Worm (Caenorhabditis elegans) whole organism, late embryonic: ENCODE results near the gene pmt-1.
A peak's percentile ranks its signal among the peaks of the same experiment; 100 is the strongest.

Experiments
- C38D4.7 ChIP-seq: fragments of 200-800 bp; sonication (Bioruptor generic); optimal IDR thresholded peaks from 2 replicates; lab custom pipeline; 2018; ENCODE audit warnings: mild to moderate bottlenecking, missing genetic modification characterization, moderate library complexity, missing compliant biosample characterization
- F13H6.1 ChIP-seq: sonication (generic microtip); optimal IDR thresholded peaks from 2 replicates; lab custom pipeline; 2016; ENCODE audit warnings: missing genetic modification characterization, missing compliant biosample characterization
- K02D7.2 ChIP-seq: sonication (generic microtip); optimal IDR thresholded peaks from 2 replicates; lab custom pipeline; 2017; ENCODE audit warnings: mild to moderate bottlenecking, missing genetic modification characterization, missing compliant biosample characterization
- K09A11.1 ChIP-seq: sonication (generic microtip); optimal IDR thresholded peaks from 2 replicates; lab custom pipeline; 2017; ENCODE audit warnings: antibody characterized with exemption, mild to moderate bottlenecking, missing genetic modification characterization, missing compliant biosample characterization; ENCODE audit not compliant: insufficient read depth
- Y22D7AL.16 ChIP-seq: sonication (generic microtip); optimal IDR thresholded peaks from 2 replicates; lab custom pipeline; 2016; ENCODE audit warnings: missing genetic modification characterization, missing compliant biosample characterization
- ahr-1 ChIP-seq: sonication (generic microtip); optimal IDR thresholded peaks from 2 replicates; lab custom pipeline; 2016; ENCODE audit warnings: missing genetic modification characterization, missing compliant biosample characterization
- ceh-14 ChIP-seq: sonication (generic microtip); optimal IDR thresholded peaks from 2 replicates; lab custom pipeline; 2016; ENCODE audit warnings: missing genotype, missing genetic modification characterization, missing compliant biosample characterization
- ceh-19 ChIP-seq: fragments of 200-800 bp; sonication (Bioruptor generic); optimal IDR thresholded peaks from 2 replicates; lab custom pipeline; 2018; ENCODE audit warnings: mild to moderate bottlenecking, missing genetic modification characterization, missing compliant biosample characterization
- ceh-2 ChIP-seq: sonication (generic microtip); optimal IDR thresholded peaks from 2 replicates; lab custom pipeline; 2016; ENCODE audit warnings: missing genotype, missing genetic modification characterization, missing compliant biosample characterization
- ceh-34 ChIP-seq: sonication (generic microtip); optimal IDR thresholded peaks from 2 replicates; lab custom pipeline; 2016; ENCODE audit warnings: mild to moderate bottlenecking, missing genetic modification characterization, missing compliant biosample characterization
- ceh-45 ChIP-seq: fragments of 200-800 bp; sonication (Bioruptor generic); IDR thresholded peaks from 2 replicates; pipeline ENCODE4 v1.3.6; 2022; ENCODE audit warnings: missing genetic modification reagents, missing genetic modification characterization, missing compliant biosample characterization
- ceh-6 ChIP-seq: fragments of 200-800 bp; sonication (Bioruptor generic); optimal IDR thresholded peaks from 2 replicates; lab custom pipeline; 2018; ENCODE audit warnings: mild to moderate bottlenecking, missing genetic modification characterization, missing compliant biosample characterization
- che-1 ChIP-seq: sonication (generic microtip); optimal IDR thresholded peaks from 2 replicates; lab custom pipeline; 2016; ENCODE audit warnings: mild to moderate bottlenecking, missing genetic modification characterization, missing compliant biosample characterization
- elt-2 ChIP-seq: sonication (generic microtip); optimal IDR thresholded peaks from 2 replicates; lab custom pipeline; 2016; ENCODE audit warnings: missing genetic modification reagents, missing genetic modification characterization, missing compliant biosample characterization
- elt-4 ChIP-seq: sonication (generic microtip); optimal IDR thresholded peaks from 2 replicates; lab custom pipeline; 2016; ENCODE audit warnings: missing genetic modification characterization, missing compliant biosample characterization
- ets-4 ChIP-seq: sonication (generic microtip); optimal IDR thresholded peaks from 2 replicates; lab custom pipeline; 2016; ENCODE audit warnings: missing genetic modification characterization, missing compliant biosample characterization
- eyg-1 ChIP-seq: sonication (generic microtip); optimal IDR thresholded peaks from 2 replicates; lab custom pipeline; 2016; ENCODE audit warnings: missing genotype, missing genetic modification characterization, missing compliant biosample characterization
- fkh-10 ChIP-seq: fragments of 150-350 bp; optimal IDR thresholded peaks from 2 replicates; lab custom pipeline; 2014; ENCODE audit warnings: missing biosample characterization, missing genetic modification reagents, missing genetic modification characterization
- fkh-6 ChIP-seq: sonication (generic microtip); optimal IDR thresholded peaks from 2 replicates; lab custom pipeline; 2016; ENCODE audit warnings: missing genetic modification characterization, missing compliant biosample characterization
- gmeb-2 ChIP-seq: sonication (generic microtip); optimal IDR thresholded peaks from 2 replicates; lab custom pipeline; 2016; ENCODE audit warnings: missing genetic modification characterization, inconsistent platforms, missing compliant biosample characterization
- hlh-13 ChIP-seq: fragments of 200-800 bp; sonication (Bioruptor generic); optimal IDR thresholded peaks from 2 replicates; lab custom pipeline; 2018; ENCODE audit warnings: mild to moderate bottlenecking, missing genetic modification characterization, missing compliant biosample characterization
- hlh-15 ChIP-seq: sonication (generic microtip); optimal IDR thresholded peaks from 2 replicates; lab custom pipeline; 2016; ENCODE audit warnings: missing genetic modification characterization, missing compliant biosample characterization
- hlh-30 ChIP-seq: sonication (generic microtip); optimal IDR thresholded peaks from 2 replicates; lab custom pipeline; 2017; ENCODE audit warnings: antibody characterized with exemption, missing genetic modification characterization, missing compliant biosample characterization; ENCODE audit not compliant: insufficient read depth
- hlh-6 ChIP-seq: sonication (generic microtip); optimal IDR thresholded peaks from 2 replicates; lab custom pipeline; 2016; ENCODE audit warnings: missing genotype, missing genetic modification characterization, missing compliant biosample characterization
- lin-11 ChIP-seq: fragments of 200-800 bp; sonication (Bioruptor generic); optimal IDR thresholded peaks from 2 replicates; lab custom pipeline; 2018; ENCODE audit warnings: mild to moderate bottlenecking, missing genetic modification characterization, missing compliant biosample characterization
- madf-2 ChIP-seq: sonication (generic microtip); optimal IDR thresholded peaks from 2 replicates; lab custom pipeline; 2017; ENCODE audit warnings: missing genetic modification characterization, missing compliant biosample characterization
- mec-3 ChIP-seq: sonication (generic microtip); optimal IDR thresholded peaks from 2 replicates; lab custom pipeline; 2016; ENCODE audit warnings: borderline replicate concordance, missing genetic modification characterization, missing compliant biosample characterization
- nfya-1 ChIP-seq: sonication (generic microtip); optimal IDR thresholded peaks from 2 replicates; lab custom pipeline; 2017; ENCODE audit warnings: missing genetic modification characterization, mild to moderate bottlenecking, missing compliant biosample characterization, antibody characterized with exemption, moderate library complexity
- nhr-11 ChIP-seq: fragments of 150-350 bp; optimal IDR thresholded peaks from 2 replicates; lab custom pipeline; 2014; ENCODE audit warnings: missing biosample characterization, missing genetic modification characterization
- pag-3 ChIP-seq: sonication (generic microtip); optimal IDR thresholded peaks from 2 replicates; lab custom pipeline; 2016; ENCODE audit warnings: missing compliant biosample characterization, missing genetic modification characterization, borderline replicate concordance
- pat-9 ChIP-seq: fragments of 200-800 bp; sonication (Bioruptor generic); optimal IDR thresholded peaks from 2 replicates; lab custom pipeline; 2018; ENCODE audit warnings: mild to moderate bottlenecking, missing genetic modification characterization, moderate library complexity, missing compliant biosample characterization
- pha-2 ChIP-seq: sonication (generic microtip); optimal IDR thresholded peaks from 2 replicates; lab custom pipeline; 2017; ENCODE audit warnings: mild to moderate bottlenecking, missing genetic modification characterization, missing compliant biosample characterization
- pha-4 ChIP-seq: fragments of 150-350 bp; optimal IDR thresholded peaks from 2 replicates; lab custom pipeline; 2018; ENCODE audit warnings: missing biosample characterization, missing genetic modification reagents, missing genetic modification characterization
- pros-1 ChIP-seq: fragments of 150-350 bp; optimal IDR thresholded peaks from 2 replicates; lab custom pipeline; 2014; ENCODE audit warnings: missing biosample characterization, missing genetic modification reagents, missing genetic modification characterization
- rnt-1 ChIP-seq: sonication (generic microtip); optimal IDR thresholded peaks from 2 replicates; lab custom pipeline; 2016; ENCODE audit warnings: missing genetic modification characterization, missing compliant biosample characterization
- sox-2 ChIP-seq: fragments of 200-800 bp; sonication (Bioruptor generic); IDR thresholded peaks from 2 replicates; pipeline ENCODE4 v1.3.6; 2022; ENCODE audit warnings: missing genetic modification reagents, missing genetic modification characterization, missing compliant biosample characterization
- syd-9 ChIP-seq: sonication (generic microtip); optimal IDR thresholded peaks from 2 replicates; lab custom pipeline; 2016; ENCODE audit warnings: mild to moderate bottlenecking, missing genetic modification characterization, moderate library complexity, missing compliant biosample characterization
- tbx-7 ChIP-seq: sonication (generic microtip); optimal IDR thresholded peaks from 2 replicates; lab custom pipeline; 2016; ENCODE audit warnings: missing genotype, missing genetic modification characterization, missing compliant biosample characterization
- unc-3 ChIP-seq, 2 experiments: fragments of 200-800 bp in 1 of 2; sonication (Bioruptor generic) in 1 of 2; sonication (generic microtip) in 1 of 2; conservative IDR thresholded peaks in 1 of 2; optimal IDR thresholded peaks in 1 of 2; 2 replicates each; pipeline versions ENCODE4 v1.3.6 to Lab custom; 2016 to 2022; ENCODE audit warnings: missing compliant biosample characterization in 2 of 2, missing genetic modification characterization in 2 of 2, missing genetic modification reagents in 1 of 2
- zip-5 ChIP-seq: sonication (generic microtip); optimal IDR thresholded peaks from 2 replicates; lab custom pipeline; 2016; ENCODE audit warnings: missing genetic modification characterization, missing compliant biosample characterization
- ztf-16 ChIP-seq: sonication (generic microtip); optimal IDR thresholded peaks from 2 replicates; lab custom pipeline; 2017; ENCODE audit warnings: missing genetic modification characterization, missing compliant biosample characterization

Gene pmt-1

DNA sequence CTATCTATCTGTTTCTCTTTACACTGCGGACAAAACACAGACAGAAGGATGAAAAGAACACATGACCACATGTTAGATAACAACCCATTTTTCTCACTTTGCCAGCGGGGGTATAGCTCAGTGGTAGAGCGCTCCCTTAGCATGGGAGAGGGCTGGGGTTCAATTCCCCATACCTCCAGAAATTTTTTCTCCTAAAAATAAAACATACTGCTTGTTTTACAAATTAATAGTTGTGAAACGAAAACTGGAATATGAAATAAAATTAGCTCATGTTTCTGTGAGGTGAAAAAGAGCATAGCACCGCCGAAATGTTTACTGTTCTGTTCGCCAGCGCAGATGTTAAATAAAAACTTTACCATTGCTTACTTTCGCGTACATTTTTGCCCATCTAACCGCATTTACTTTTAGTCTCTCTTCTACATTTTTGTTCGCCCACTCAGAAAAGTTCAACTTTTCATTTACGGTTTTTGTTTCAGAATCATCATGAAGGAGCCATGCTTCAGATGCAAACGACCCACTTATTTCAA is 10.0 kb upstream of the pmt-1 start, which contains the start of gene ZK622.4 (continued):
- TF ChIP-seq K09A11.1 (tag; lab: Kevin White, UChicago) (peak; percentile 69), fkh-10 (no peak), syd-9 (tag; lab: Kevin White, UChicago) (peak; percentile 85), hlh-15 (tag; lab: Kevin White, UChicago) (peak; percentile 38), elt-4 (no peak), mec-3 (peak; percentile 36), ceh-34 (tag; lab: Kevin White, UChicago) (peak; percentile 82), pha-2 (tag; lab: Kevin White, UChicago) (peak; percentile 66), fkh-6 (peak; percentile 87), C38D4.7 (GFP tag; lab: Kevin White, UChicago) (peak; percentile 83), elt-2 (tag; lab: Kevin White, UChicago) (peak; percentile 98), unc-3 (GFP tag; conservative IDR thresholded peaks at IDR 0.05; lab: Robert Waterston, UW) (peak; percentile 88), unc-3 (tag; optimal IDR thresholded peaks at IDR 0.05; lab: Kevin White, UChicago) (peak; percentile 82), pros-1 (no peak), pha-4 (tag; lab: Kevin White, UChicago) (no peak), ceh-6 (peak; percentile 84), nfya-1 (tag; lab: Kevin White, UChicago) (peak; percentile 67), lin-11 (peak; percentile 79), ceh-14 (tag; lab: Kevin White, UChicago) (peak; percentile 69), pag-3 (tag; lab: Kevin White, UChicago) (no peak), sox-2 (GFP tag; lab: Robert Waterston, UW) (peak; percentile 69), tbx-7 (tag; lab: Kevin White, UChicago) (no peak), ceh-19 (GFP tag; lab: Kevin White, UChicago) (peak; percentile 81), pat-9 (peak; percentile 70), ahr-1 (tag; lab: Kevin White, UChicago) (peak; percentile 56), zip-5 (tag; lab: Kevin White, UChicago) (peak; percentile 68), gmeb-2 (tag; lab: Kevin White, UChicago) (peak; percentile 84), hlh-13 (GFP tag; lab: Kevin White, UChicago) (peak; percentile 53), eyg-1 (peak; percentile 80), ceh-2 (tag; lab: Kevin White, UChicago) (peak; percentile 73), ets-4 (peak; percentile 6)

DNA sequence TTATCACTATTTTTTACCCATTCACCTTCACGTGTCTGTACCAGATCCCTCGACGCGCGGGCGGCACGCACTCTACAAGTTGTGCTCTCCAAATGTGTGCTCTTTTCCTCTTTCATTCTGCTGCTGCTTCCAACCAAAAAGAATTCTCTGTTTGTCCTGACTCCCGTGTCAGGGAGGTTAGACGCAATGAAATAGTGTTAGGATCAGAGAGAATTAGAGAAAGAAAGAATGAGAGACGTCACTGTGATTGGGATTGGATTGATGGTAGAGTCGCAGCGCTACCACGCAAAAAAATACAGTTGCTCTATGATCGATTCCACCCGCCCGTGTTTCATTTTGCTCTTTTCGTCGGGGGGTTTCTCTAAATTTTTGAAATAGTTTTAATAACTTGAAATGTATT is 8.7 kb upstream of the pmt-1 start:
- TF ChIP-seq K02D7.2 (tag; lab: Kevin White, UChicago) (no peak), hlh-13 (GFP tag; lab: Kevin White, UChicago) (no peak), rnt-1 (tag; lab: Kevin White, UChicago) (no peak), syd-9 (tag; lab: Kevin White, UChicago) (no peak), hlh-6 (tag; lab: Kevin White, UChicago) (no peak), zip-5 (tag; lab: Kevin White, UChicago) (no peak), ets-4 (no peak), pros-1 (no peak), C38D4.7 (GFP tag; lab: Kevin White, UChicago) (no peak), gmeb-2 (tag; lab: Kevin White, UChicago) (no peak), madf-2 (tag; lab: Kevin White, UChicago) (no peak), ceh-45 (GFP tag; lab: Robert Waterston, UW) (no peak), Y22D7AL.16 (tag; lab: Kevin White, UChicago) (no peak), che-1 (tag; lab: Kevin White, UChicago) (no peak), nfya-1 (tag; lab: Kevin White, UChicago) (no peak), hlh-30 (no peak), F13H6.1 (tag; lab: Kevin White, UChicago) (no peak), ztf-16 (tag; lab: Kevin White, UChicago) (no peak), nhr-11 (tag; lab: Kevin White, UChicago) (no peak)
